Worm (Caenorhabditis elegans): ENCODE results near the gene acd-4.

ce11 chrV:8662056-8663006, 24.3 kb downstream of the acd-4 start:
- TF ChIP-seq lsy-2 (tag; optimal IDR thresholded peaks at IDR 0.05) (no peak), sptf-1 (tag; optimal IDR thresholded peaks at IDR 0.05) (no peak)
